Fruit fly (Drosophila melanogaster) whole organism, prepupa: ENCODE results near the gene Pex2.
A peak's percentile ranks its signal among the peaks of the same experiment; 100 is the strongest.

Source experiments
- CG10631 ChIP-seq: fragments of 200-800 bp; sonication (Bioruptor generic); optimal IDR thresholded peaks from 2 replicates; lab custom pipeline; 2016; ENCODE audit warnings: missing biosample characterization, missing genetic modification characterization
- CG10669 ChIP-seq: fragments of 200-800 bp; sonication (Bioruptor generic); optimal IDR thresholded peaks from 3 replicates; lab custom pipeline; 2018; ENCODE audit warnings: missing biosample characterization, mild to moderate bottlenecking, missing genetic modification characterization, moderate library complexity
- CG11294 ChIP-seq: fragments of 200-800 bp; sonication (Bioruptor generic); IDR thresholded peaks from 2 replicates; pipeline ENCODE4 v1.3.6; 2022; ENCODE audit warnings: missing biosample characterization, missing genetic modification characterization
- CG11762 ChIP-seq: fragments of 200-800 bp; sonication (Bioruptor generic); optimal IDR thresholded peaks from 3 replicates; lab custom pipeline; 2016; ENCODE audit warnings: missing biosample characterization, missing genetic modification characterization; ENCODE audit not compliant: insufficient read depth
- CG1621 ChIP-seq: fragments of 200-800 bp; sonication (Bioruptor generic); optimal IDR thresholded peaks from 3 replicates; lab custom pipeline; 2018; ENCODE audit warnings: missing biosample characterization, mild to moderate bottlenecking, missing genetic modification characterization
- CG3032 ChIP-seq: fragments of 200-800 bp; optimal IDR thresholded peaks from 2 replicates; lab custom pipeline; 2019; ENCODE audit warnings: missing biosample characterization, mild to moderate bottlenecking, missing genetic modification characterization, moderate library complexity
- CG31627 ChIP-seq: fragments of 200-800 bp; sonication (Bioruptor generic); optimal IDR thresholded peaks from 3 replicates; lab custom pipeline; 2016; ENCODE audit warnings: missing biosample characterization, missing genetic modification characterization
- CG32006 ChIP-seq: fragments of 200-800 bp; sonication (Bioruptor generic); optimal IDR thresholded peaks from 3 replicates; lab custom pipeline; 2017; ENCODE audit warnings: missing biosample characterization, mild to moderate bottlenecking, missing genetic modification characterization
- CG34406 ChIP-seq: fragments of 200-800 bp; sonication (Bioruptor generic); optimal IDR thresholded peaks from 3 replicates; lab custom pipeline; 2016; ENCODE audit warnings: missing biosample characterization, missing genetic modification characterization
- CG3919 ChIP-seq: fragments of 200-800 bp; sonication (Bioruptor generic); optimal IDR thresholded peaks from 3 replicates; lab custom pipeline; 2016; ENCODE audit warnings: missing biosample characterization, missing genetic modification characterization
- CG4318 ChIP-seq: fragments of 200-800 bp; sonication (Bioruptor generic); optimal IDR thresholded peaks from 3 replicates; lab custom pipeline; 2017; ENCODE audit warnings: missing biosample characterization, mild to moderate bottlenecking, missing genetic modification characterization
- CG6163 ChIP-seq: fragments of 200-800 bp; sonication (Bioruptor generic); IDR thresholded peaks from 3 replicates; pipeline ENCODE4 v1.3.6; 2022; ENCODE audit warnings: missing biosample characterization, missing genetic modification characterization
- CG6276 ChIP-seq: fragments of 200-800 bp; sonication (Bioruptor generic); optimal IDR thresholded peaks from 2 replicates; lab custom pipeline; 2017; ENCODE audit warnings: missing biosample characterization, mild to moderate bottlenecking, missing genetic modification characterization
- CG6792 ChIP-seq: fragments of 200-800 bp; sonication (Bioruptor generic); optimal IDR thresholded peaks from 3 replicates; lab custom pipeline; 2016; ENCODE audit warnings: missing biosample characterization, missing genetic modification characterization
- CG6854 ChIP-seq: fragments of 200-800 bp; sonication (Bioruptor generic); optimal IDR thresholded peaks from 2 replicates; lab custom pipeline; 2017; ENCODE audit warnings: missing biosample characterization, mild to moderate bottlenecking, missing genetic modification characterization
- CG7368 ChIP-seq: fragments of 200-800 bp; sonication (Bioruptor generic); optimal IDR thresholded peaks from 3 replicates; lab custom pipeline; 2016; ENCODE audit warnings: missing biosample characterization, missing genetic modification characterization
- CG8119 ChIP-seq: fragments of 200-800 bp; sonication (Bioruptor generic); IDR thresholded peaks from 3 replicates; pipeline ENCODE4 v1.3.6; 2022; ENCODE audit warnings: missing biosample characterization, missing genetic modification characterization
- CG8319 ChIP-seq: fragments of 200-800 bp; sonication (Bioruptor generic); optimal IDR thresholded peaks from 3 replicates; lab custom pipeline; 2016; ENCODE audit warnings: missing biosample characterization, missing genetic modification characterization
- CG8632 ChIP-seq: fragments of 200-800 bp; sonication (Bioruptor generic); optimal IDR thresholded peaks from 3 replicates; lab custom pipeline; 2016; ENCODE audit warnings: missing biosample characterization, missing genetic modification characterization
- CG9139 ChIP-seq: fragments of 200-800 bp; sonication (Bioruptor generic); optimal IDR thresholded peaks from 3 replicates; lab custom pipeline; 2017; ENCODE audit warnings: missing biosample characterization, mild to moderate bottlenecking, missing genetic modification characterization
- Eip75B ChIP-seq: fragments of 200-800 bp; sonication (Bioruptor generic); optimal IDR thresholded peaks from 3 replicates; lab custom pipeline; 2016; ENCODE audit warnings: missing biosample characterization, missing genetic modification characterization
- Eip78C ChIP-seq: fragments of 200-800 bp; sonication (Bioruptor generic); peaks from one replicate; lab custom pipeline; 2016; ENCODE audit warnings: missing biosample characterization, missing genetic modification characterization
- Eip93F ChIP-seq: fragments of 200-800 bp; sonication (Bioruptor generic); optimal IDR thresholded peaks from 2 replicates; lab custom pipeline; 2016; ENCODE audit warnings: missing biosample characterization, mild to moderate bottlenecking, missing genetic modification characterization
- Ets21C ChIP-seq: fragments of 200-800 bp; sonication (Bioruptor generic); optimal IDR thresholded peaks from 3 replicates; lab custom pipeline; 2016; ENCODE audit warnings: missing biosample characterization, missing genetic modification characterization
- Ets96B ChIP-seq: fragments of 200-800 bp; optimal IDR thresholded peaks from 2 replicates; lab custom pipeline; 2019; ENCODE audit warnings: missing biosample characterization, mild to moderate bottlenecking, missing genetic modification characterization, moderate library complexity
- Gug ChIP-seq: fragments of 200-800 bp; sonication (Bioruptor generic); IDR thresholded peaks from 2 replicates; pipeline ENCODE4 v1.3.6; 2022; ENCODE audit warnings: missing biosample characterization, missing genetic modification characterization
- Hr38 ChIP-seq: sonication (Bioruptor generic); optimal IDR thresholded peaks from 2 replicates; lab custom pipeline; 2016; ENCODE audit warnings: missing biosample characterization, missing genetic modification characterization
- Hr39 ChIP-seq: fragments of 200-800 bp; sonication (Bioruptor generic); optimal IDR thresholded peaks from 2 replicates; lab custom pipeline; 2016; ENCODE audit warnings: missing biosample characterization, missing genetic modification characterization
- Hr4 ChIP-seq: fragments of 200-800 bp; sonication (Bioruptor generic); optimal IDR thresholded peaks from 3 replicates; lab custom pipeline; 2016; ENCODE audit warnings: missing biosample characterization, missing genetic modification characterization
- Lpt ChIP-seq: fragments of 200-800 bp; sonication (Bioruptor generic); optimal IDR thresholded peaks from 3 replicates; lab custom pipeline; 2016; ENCODE audit warnings: missing biosample characterization, missing genetic modification characterization
- Met ChIP-seq: fragments of 200-800 bp; sonication (Bioruptor generic); optimal IDR thresholded peaks from 3 replicates; lab custom pipeline; 2016; ENCODE audit warnings: missing biosample characterization, missing genetic modification characterization
- OdsH ChIP-seq: fragments of 200-800 bp; sonication (Bioruptor generic); optimal IDR thresholded peaks from 3 replicates; lab custom pipeline; 2016; ENCODE audit warnings: missing biosample characterization, missing genetic modification characterization
- Smox ChIP-seq: fragments of 200-800 bp; sonication (Bioruptor generic); optimal IDR thresholded peaks from 3 replicates; lab custom pipeline; 2016; ENCODE audit warnings: missing biosample characterization, missing genetic modification characterization
- Sox102F ChIP-seq: fragments of 200-800 bp; sonication (Bioruptor generic); optimal IDR thresholded peaks from 2 replicates; lab custom pipeline; 2016; ENCODE audit warnings: missing biosample characterization, mild to moderate bottlenecking, missing genetic modification characterization
- Sox14 ChIP-seq: fragments of 200-800 bp; sonication (Bioruptor generic); optimal IDR thresholded peaks from 3 replicates; lab custom pipeline; 2016; ENCODE audit warnings: missing biosample characterization, missing genetic modification characterization
- Sox15 ChIP-seq: fragments of 200-800 bp; sonication (Bioruptor generic); optimal IDR thresholded peaks from 3 replicates; lab custom pipeline; 2016; ENCODE audit warnings: missing biosample characterization, missing genetic modification characterization
- achi ChIP-seq: fragments of 200-800 bp; sonication (Bioruptor generic); optimal IDR thresholded peaks from 3 replicates; lab custom pipeline; 2016; ENCODE audit warnings: missing biosample characterization, missing genetic modification characterization
- cyc ChIP-seq: fragments of 200-800 bp; sonication (Bioruptor generic); optimal IDR thresholded peaks from 3 replicates; lab custom pipeline; 2016; ENCODE audit warnings: missing biosample characterization, missing genetic modification characterization
- dac ChIP-seq: fragments of 200-800 bp; sonication (Bioruptor generic); optimal IDR thresholded peaks from 2 replicates; lab custom pipeline; 2017; ENCODE audit warnings: missing biosample characterization, mild to moderate bottlenecking, missing genetic modification characterization
- dsx ChIP-seq: fragments of 200-800 bp; optimal IDR thresholded peaks from 3 replicates; lab custom pipeline; 2019; ENCODE audit warnings: missing biosample characterization, mild to moderate bottlenecking, missing genetic modification characterization, moderate library complexity; ENCODE audit not compliant: poor library complexity, severe bottlenecking
- esn ChIP-seq: fragments of 200-800 bp; sonication (Bioruptor generic); optimal IDR thresholded peaks from 2 replicates; lab custom pipeline; 2016; ENCODE audit warnings: missing biosample characterization, mild to moderate bottlenecking, missing genetic modification characterization, moderate library complexity
- fd59A ChIP-seq: fragments of 200-800 bp; sonication (Bioruptor generic); optimal IDR thresholded peaks from 2 replicates; lab custom pipeline; 2017; ENCODE audit warnings: missing biosample characterization, mild to moderate bottlenecking, missing genetic modification characterization, missing genetic modification reagents
- fkh ChIP-seq: fragments of 200-800 bp; sonication (Bioruptor generic); optimal IDR thresholded peaks from 3 replicates; lab custom pipeline; 2017; ENCODE audit warnings: missing biosample characterization, mild to moderate bottlenecking, missing genetic modification characterization, moderate library complexity
- lz ChIP-seq: fragments of 200-800 bp; sonication (Bioruptor generic); optimal IDR thresholded peaks from 3 replicates; lab custom pipeline; 2016; ENCODE audit warnings: missing biosample characterization, missing genetic modification characterization
- net ChIP-seq: fragments of 200-800 bp; sonication (Bioruptor generic); optimal IDR thresholded peaks from 3 replicates; lab custom pipeline; 2016; ENCODE audit warnings: missing biosample characterization, missing genetic modification characterization
- pdm3 ChIP-seq: fragments of 200-800 bp; sonication (Bioruptor generic); optimal IDR thresholded peaks from 3 replicates; lab custom pipeline; 2016; ENCODE audit warnings: missing biosample characterization, missing genetic modification characterization
- salr ChIP-seq, 2 experiments: fragments of 200-800 bp; sonication (Bioruptor generic); optimal IDR thresholded peaks; 3 replicates each; lab custom pipeline; 2016 to 2018; ENCODE audit warnings: missing biosample characterization in 2 of 2, missing genetic modification characterization in 2 of 2, mild to moderate bottlenecking in 1 of 2
- spab ChIP-seq: fragments of 200-800 bp; sonication (Bioruptor generic); optimal IDR thresholded peaks from 2 replicates; lab custom pipeline; 2017; ENCODE audit warnings: missing biosample characterization, mild to moderate bottlenecking, missing genetic modification characterization, missing genetic modification reagents
- ss ChIP-seq, 2 experiments: fragments of 200-800 bp; sonication (Bioruptor generic); optimal IDR thresholded peaks; 2 replicates in 1 of 2; 3 replicates in 1 of 2; lab custom pipeline; 2017 to 2018; ENCODE audit warnings: mild to moderate bottlenecking in 2 of 2, missing biosample characterization in 2 of 2, missing genetic modification characterization in 2 of 2, moderate library complexity in 1 of 2
- vri ChIP-seq: fragments of 200-800 bp; sonication (Bioruptor generic); optimal IDR thresholded peaks from 3 replicates; lab custom pipeline; 2016; ENCODE audit warnings: missing biosample characterization, mild to moderate bottlenecking, missing genetic modification characterization

Gene Pex2

dm6 chr3L:8299224-8300130 is 39.4 kb upstream of the Pex2 start, which contains the start of the genes Arl5 and CG13671:
Arl5 (minus strand) TSS chr3L:8299839.
CG13671 (plus strand) TSS chr3L:8300064.
- peak; percentile 86 for TF ChIP-seq OdsH
- no peak for TF ChIP-seq CG4318 (GFP tag; lab: Kevin White, UChicago)
- peak; percentile 21 for TF ChIP-seq dac (GFP tag; lab: Kevin White, UChicago)
- TF ChIP-seq Ets21C (GFP tag; lab: Kevin White, UChicago) = no peak
- 0 out of 2 replicates have a peak, but pooled peaks have one; percentile 48 for TF ChIP-seq CG11294 (GFP tag; lab: Robert Waterston, UW)
- TF ChIP-seq fkh (GFP tag; lab: Kevin White, UChicago) = peak; percentile 92
- TF ChIP-seq CG11762 (GFP tag; lab: Kevin White, UChicago) = peak; percentile 67
- no peak for TF ChIP-seq CG6276 (GFP tag; lab: Kevin White, UChicago)
- TF ChIP-seq CG3919 (GFP tag; lab: Kevin White, UChicago) = peak; percentile 80
- TF ChIP-seq CG10669 (GFP tag; lab: Kevin White, UChicago) = no peak
- peak; percentile 65 for TF ChIP-seq CG8632 (GFP tag; lab: Kevin White, UChicago)
- peak; percentile 75 for TF ChIP-seq CG31627
- TF ChIP-seq CG32006 (GFP tag; lab: Kevin White, UChicago) = no peak
- TF ChIP-seq CG34406 (GFP tag; lab: Kevin White, UChicago) = peak; percentile 75
- peak; percentile 73 for TF ChIP-seq CG8319 (GFP tag; lab: Kevin White, UChicago)
- peak; percentile 69 for TF ChIP-seq Hr4 (GFP tag; lab: Kevin White, UChicago)
- TF ChIP-seq ss (GFP tag; optimal IDR thresholded peaks at IDR 0.05; lab: Kevin White, UChicago) = peak in 1 of 2 experiments; percentile 40
- TF ChIP-seq lz (GFP tag; lab: Kevin White, UChicago) = peak; percentile 79
- TF ChIP-seq Ets96B (tag; lab: Kevin White, UChicago) = peak; percentile 63
- TF ChIP-seq net (GFP tag; lab: Kevin White, UChicago) = peak; percentile 65
- TF ChIP-seq Eip75B = no peak
- TF ChIP-seq cyc (GFP tag; lab: Kevin White, UChicago) = peak; percentile 72
- no peak for TF ChIP-seq CG6854 (GFP tag; lab: Kevin White, UChicago)
- TF ChIP-seq Sox102F (GFP tag; lab: Kevin White, UChicago) = no peak
- no peak; the same call in 1 of the 3 replicates for TF ChIP-seq CG6163
- peak; percentile 39 for TF ChIP-seq Lpt (GFP tag; lab: Kevin White, UChicago)
- TF ChIP-seq Hr38 (GFP tag; lab: Kevin White, UChicago) = no peak
- TF ChIP-seq Eip78C = peak; percentile 91
- TF ChIP-seq Eip93F = peak; percentile 58
- no peak for TF ChIP-seq Smox (GFP tag; lab: Kevin White, UChicago)
- peak; percentile 44 for TF ChIP-seq dsx
- no peak for TF ChIP-seq Met (GFP tag; lab: Kevin White, UChicago)
- TF ChIP-seq CG3032 (tag; lab: Kevin White, UChicago) = peak; percentile 51
- TF ChIP-seq Gug = peak; percentile 70
- peak; percentile 59 for TF ChIP-seq Sox15 (GFP tag; lab: Kevin White, UChicago)
- peak; percentile 64 for TF ChIP-seq Sox14 (GFP tag; lab: Kevin White, UChicago)
- peak; percentile 59; the same call in 2 of the 3 replicates for TF ChIP-seq CG8119
- no peak for TF ChIP-seq pdm3 (GFP tag; lab: Kevin White, UChicago)
- TF ChIP-seq Hr39 (GFP tag; lab: Kevin White, UChicago) = peak; percentile 72
- TF ChIP-seq salr (GFP tag; optimal IDR thresholded peaks at IDR 0.05; lab: Kevin White, UChicago) = peak in 1 of 2 experiments; percentile 71
- TF ChIP-seq spab (GFP tag; lab: Kevin White, UChicago) = no peak
- TF ChIP-seq fd59A (GFP tag; lab: Kevin White, UChicago) = peak; percentile 17
- peak; percentile 72 for TF ChIP-seq CG6792
- peak; percentile 74 for TF ChIP-seq achi
- peak; percentile 87 for TF ChIP-seq CG10631 (GFP tag; lab: Kevin White, UChicago)
- peak; percentile 83 for TF ChIP-seq esn
- TF ChIP-seq CG1621 (tag; lab: Kevin White, UChicago) = no peak
- TF ChIP-seq CG7368 (GFP tag; lab: Kevin White, UChicago) = no peak
- TF ChIP-seq vri = peak; percentile 59
- no peak for TF ChIP-seq CG9139
